Worm (Caenorhabditis elegans): ENCODE results near the gene cmd-1.

- TF ChIP-seq madf-10 (tag; optimal IDR thresholded peaks at IDR 0.05) (no peak), ztf-6 (GFP tag; IDR thresholded peaks at IDR 0.05) (no peak), B0336.3 (GFP tag; IDR thresholded peaks at IDR 0.05) (no peak), die-1 (tag; optimal IDR thresholded peaks at IDR 0.05) (no peak), somi-1 (GFP tag; optimal IDR thresholded peaks at IDR 0.05) (no peak), bed-1 (GFP tag; IDR thresholded peaks at IDR 0.05) (no peak), pha-4 (tag; optimal IDR thresholded peaks at IDR 0.05) (no peak)
Measured at ce11 chrV:1195995-1196394, 39.9 kb downstream of the cmd-1 start, which contains the start of the genes wrb-1 and Y50D4A.4.

Measured in whole organism, young adult.